Fruit fly (Drosophila melanogaster) whole organism, wandering third instar larva: Measurements from ENCODE around the gene lilli.

Source experiments
- CG32264 ChIP-seq: fragments of 200-800 bp; sonication (Bioruptor generic); optimal IDR thresholded peaks from 2 replicates; lab custom pipeline; 2016; ENCODE audit warnings: missing biosample characterization, missing genetic modification characterization
- Dfd ChIP-seq: fragments of >200 bp; optimal IDR thresholded peaks from 2 replicates; lab custom pipeline; 2017; ENCODE audit warnings: missing biosample characterization, missing genetic modification characterization
- Dif ChIP-seq: fragments of 200-275, 200-300 bp; sonication (Bioruptor generic); optimal IDR thresholded peaks from 2 replicates; lab custom pipeline; 2018; ENCODE audit warnings: missing biosample characterization, missing genetic modification characterization; ENCODE audit not compliant: partially characterized antibody
- GATAd ChIP-seq: sonication (Bioruptor generic); optimal IDR thresholded peaks from 2 replicates; lab custom pipeline; 2016; ENCODE audit warnings: missing biosample characterization, missing genetic modification characterization
- Jra ChIP-seq: sonication (Bioruptor generic); optimal IDR thresholded peaks from 2 replicates; lab custom pipeline; 2016; ENCODE audit warnings: missing biosample characterization, missing genetic modification characterization
- N ChIP-seq: fragments of >200 bp; optimal IDR thresholded peaks from 2 replicates; lab custom pipeline; 2018; ENCODE audit warnings: missing biosample characterization, missing external identifiers, missing genetic modification characterization
- OdsH ChIP-seq: fragments of 200-800 bp; sonication (Bioruptor generic); optimal IDR thresholded peaks from 2 replicates; lab custom pipeline; 2016; ENCODE audit warnings: missing biosample characterization, mild to moderate bottlenecking, missing genetic modification characterization
- dmrt93B ChIP-seq: fragments of 200-800 bp; sonication (Bioruptor generic); optimal IDR thresholded peaks from 2 replicates; lab custom pipeline; 2018; ENCODE audit warnings: missing biosample characterization, mild to moderate bottlenecking, missing genetic modification characterization
- dsf ChIP-seq: sonication (Bioruptor generic); optimal IDR thresholded peaks from 2 replicates; lab custom pipeline; 2016; ENCODE audit warnings: missing biosample characterization, missing genetic modification characterization, borderline replicate concordance
- ey ChIP-seq: fragments of 200-800 bp; sonication (Bioruptor generic); optimal IDR thresholded peaks from 2 replicates; lab custom pipeline; 2016; ENCODE audit warnings: missing biosample characterization, missing genetic modification characterization
- h ChIP-seq: fragments of 200-800 bp; sonication (Bioruptor generic); optimal IDR thresholded peaks from 3 replicates; lab custom pipeline; 2016; ENCODE audit warnings: missing biosample characterization, mild to moderate bottlenecking, missing genetic modification characterization
- pan ChIP-seq: fragments of >200 bp; optimal IDR thresholded peaks from 2 replicates; lab custom pipeline; 2017
- rgr ChIP-seq: fragments of 200-800 bp; sonication (Bioruptor generic); optimal IDR thresholded peaks from 3 replicates; lab custom pipeline; 2016; ENCODE audit warnings: missing biosample characterization, mild to moderate bottlenecking, missing genetic modification characterization
- usp ChIP-seq: fragments of >200 bp; optimal IDR thresholded peaks from 2 replicates; lab custom pipeline; 2017; ENCODE audit warnings: missing biosample characterization, missing genetic modification characterization

DNA sequence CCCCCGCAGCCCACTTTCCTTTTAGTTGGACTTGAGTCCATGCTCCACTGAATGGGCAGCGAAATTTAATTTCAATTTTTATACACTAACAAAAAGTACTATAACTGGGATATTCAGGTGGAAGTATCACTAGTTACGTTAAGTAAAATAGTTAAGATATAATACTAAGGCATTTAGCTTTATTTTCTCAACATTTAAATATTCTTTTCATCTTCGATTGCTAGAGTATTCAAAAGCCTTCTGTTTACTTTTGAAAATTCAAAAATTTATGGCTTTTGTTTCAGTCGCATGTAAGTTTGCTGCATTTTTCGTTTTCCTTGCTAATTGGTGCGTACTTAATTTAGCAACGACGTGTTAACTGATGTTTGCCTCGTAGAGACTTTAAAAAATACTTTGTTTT lies 34.1 kb upstream of the lilli start:
- TF ChIP-seq Dfd (GFP tag; lab: Kevin White, UChicago) (no peak), N (GFP tag; lab: Kevin White, UChicago) (no peak), OdsH (GFP tag; lab: Kevin White, UChicago) (no peak), CG32264 (GFP tag; lab: Kevin White, UChicago) (no peak), ey (no peak), usp (no peak), dsf (GFP tag; lab: Kevin White, UChicago) (no peak), GATAd (GFP tag; lab: Kevin White, UChicago) (no peak), h (GFP tag; lab: Kevin White, UChicago) (no peak), Jra (GFP tag; lab: Kevin White, UChicago) (no peak), rgr (GFP tag; lab: Kevin White, UChicago) (no peak), dmrt93B (GFP tag; lab: Kevin White, UChicago) (no peak), Dif (no peak), pan (no peak)
